Fruit fly (Drosophila melanogaster) Kc167 (cell line): ENCODE measurements around the gene CG34117.

Experiments
- Myc ChIP-seq: fragments of >200 bp; optimal IDR thresholded peaks from 2 replicates; lab custom pipeline; 2017; ENCODE audit warnings: missing external identifiers
- Sin3A ChIP-seq: fragments of >200 bp; optimal IDR thresholded peaks from 2 replicates; lab custom pipeline; 2018; ENCODE audit warnings: missing external identifiers
- h ChIP-seq: fragments of >200 bp; optimal IDR thresholded peaks from 3 replicates; lab custom pipeline; 2018; ENCODE audit warnings: missing external identifiers
- insv ChIP-seq: fragments of >200 bp; optimal IDR thresholded peaks from 3 replicates; lab custom pipeline; 2018; ENCODE audit warnings: missing external identifiers
- psq ChIP-seq: fragments of >200 bp; optimal IDR thresholded peaks from 2 replicates; lab custom pipeline; 2017; ENCODE audit warnings: missing external identifiers
- ttk ChIP-seq: sonication (Bioruptor generic); optimal IDR thresholded peaks from 2 replicates; lab custom pipeline; 2017; ENCODE audit warnings: missing external identifiers

CG34117 gene

DNA sequence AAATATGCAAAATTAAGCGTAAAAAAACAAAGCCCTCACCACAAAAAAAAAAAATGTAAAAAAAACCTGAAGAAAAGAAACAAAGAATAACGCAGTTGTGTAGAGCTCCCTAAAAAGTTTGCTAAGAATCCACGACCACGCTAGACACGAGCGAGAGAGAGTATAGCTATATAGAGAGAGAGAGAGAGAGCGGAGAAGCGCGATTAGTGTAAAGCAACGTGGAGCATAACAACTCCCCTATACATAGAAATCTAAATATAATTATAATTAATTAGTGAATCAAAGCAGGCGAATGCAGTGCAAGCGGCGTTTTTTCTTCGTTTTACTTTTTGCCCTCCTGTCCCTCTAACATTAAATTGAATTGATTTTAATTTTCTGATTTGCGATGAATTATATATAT lies 40.5 kb downstream of the CG34117 start:
- TF ChIP-seq Sin3A (lab: Kevin White, UChicago): no peak
- TF ChIP-seq ttk: no peak
- TF ChIP-seq psq: no peak
- no peak for TF ChIP-seq insv
- TF ChIP-seq h (lab: Kevin White, UChicago): no peak
- no peak for TF ChIP-seq Myc

DNA sequence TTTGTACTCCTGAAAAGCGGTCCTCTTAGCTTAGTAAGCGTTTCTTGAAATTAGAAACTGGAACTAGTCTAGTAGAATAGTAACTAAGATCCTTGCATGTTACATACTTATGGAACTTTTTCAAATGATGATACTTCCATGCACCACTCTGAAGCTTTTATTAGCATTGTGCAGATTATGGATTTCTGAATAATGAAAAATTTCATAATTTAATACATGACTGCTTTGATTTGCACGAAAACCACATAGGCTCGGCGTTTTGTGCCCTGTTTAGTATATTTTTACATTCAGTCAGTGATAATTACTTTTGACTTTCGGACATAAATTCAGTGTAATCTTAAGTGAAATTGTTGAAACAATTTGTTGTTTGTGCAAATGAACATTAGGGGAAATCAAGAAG lies 44.7 kb downstream of the CG34117 start, which contains the start of gene CG43675:
TSS of gene CG43675 (plus strand) at position 301 of the 400 bp plus-strand sequence.
- no peak for TF ChIP-seq ttk
- no peak for TF ChIP-seq insv
- no peak for TF ChIP-seq Myc
- no peak for TF ChIP-seq Sin3A (lab: Kevin White, UChicago)
- no peak for TF ChIP-seq psq
- TF ChIP-seq h (lab: Kevin White, UChicago): no peak

DNA sequence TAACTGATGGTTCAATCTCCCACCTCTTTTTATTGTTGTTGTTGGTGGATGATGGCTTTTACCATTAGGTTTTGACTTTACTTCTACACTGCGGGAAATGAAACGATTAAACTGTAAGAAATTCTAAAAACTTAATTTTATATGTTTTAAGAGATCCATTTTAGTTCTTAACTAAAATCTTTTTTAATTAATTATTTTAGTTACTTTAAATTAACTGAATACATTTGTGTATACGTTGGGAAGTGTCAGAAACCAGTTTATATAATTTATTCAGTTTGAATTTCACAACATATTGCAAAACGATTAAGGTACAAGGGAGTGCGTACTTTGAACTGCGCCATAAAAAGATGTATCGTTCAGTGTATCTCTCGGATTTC lies 46.6 kb downstream of the CG34117 start:
- TF ChIP-seq Sin3A (lab: Kevin White, UChicago) (no peak), h (lab: Kevin White, UChicago) (no peak), Myc (no peak), ttk (no peak), psq (no peak), insv (no peak)

DNA sequence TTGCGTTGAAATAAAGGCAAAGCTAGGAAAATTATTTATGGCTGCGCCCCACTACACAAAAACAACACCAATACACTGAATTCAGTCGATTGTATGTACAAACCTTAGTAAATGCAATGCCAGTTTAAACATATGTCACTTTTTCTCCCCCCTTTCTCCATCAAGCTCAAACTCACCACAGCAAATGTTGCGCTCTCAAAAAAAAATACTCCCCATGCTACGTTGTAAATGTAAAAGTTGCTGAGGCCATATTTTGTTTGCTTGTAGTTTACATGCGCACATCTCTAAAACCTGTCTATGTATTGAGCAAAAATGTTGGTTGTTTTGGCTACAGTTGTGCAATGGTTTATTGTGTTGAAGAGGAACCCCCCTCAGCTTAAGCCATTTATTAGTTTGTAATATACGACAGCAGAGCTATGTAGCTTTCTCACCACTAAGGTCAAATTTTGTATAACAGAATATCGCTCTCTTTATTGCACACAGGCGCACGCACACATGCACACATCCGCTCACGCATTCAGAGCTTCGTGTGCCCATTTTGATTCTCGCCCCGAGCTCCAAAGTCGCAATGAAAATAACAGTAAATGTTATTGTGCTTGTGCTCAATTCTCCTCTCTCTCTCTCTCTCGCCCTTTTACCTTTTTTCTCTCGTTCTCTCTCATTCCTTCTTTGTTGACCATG lies 47.1 kb downstream of the CG34117 start:
- TF ChIP-seq insv (no peak), Sin3A (lab: Kevin White, UChicago) (no peak), Myc (no peak), ttk (no peak)

DNA sequence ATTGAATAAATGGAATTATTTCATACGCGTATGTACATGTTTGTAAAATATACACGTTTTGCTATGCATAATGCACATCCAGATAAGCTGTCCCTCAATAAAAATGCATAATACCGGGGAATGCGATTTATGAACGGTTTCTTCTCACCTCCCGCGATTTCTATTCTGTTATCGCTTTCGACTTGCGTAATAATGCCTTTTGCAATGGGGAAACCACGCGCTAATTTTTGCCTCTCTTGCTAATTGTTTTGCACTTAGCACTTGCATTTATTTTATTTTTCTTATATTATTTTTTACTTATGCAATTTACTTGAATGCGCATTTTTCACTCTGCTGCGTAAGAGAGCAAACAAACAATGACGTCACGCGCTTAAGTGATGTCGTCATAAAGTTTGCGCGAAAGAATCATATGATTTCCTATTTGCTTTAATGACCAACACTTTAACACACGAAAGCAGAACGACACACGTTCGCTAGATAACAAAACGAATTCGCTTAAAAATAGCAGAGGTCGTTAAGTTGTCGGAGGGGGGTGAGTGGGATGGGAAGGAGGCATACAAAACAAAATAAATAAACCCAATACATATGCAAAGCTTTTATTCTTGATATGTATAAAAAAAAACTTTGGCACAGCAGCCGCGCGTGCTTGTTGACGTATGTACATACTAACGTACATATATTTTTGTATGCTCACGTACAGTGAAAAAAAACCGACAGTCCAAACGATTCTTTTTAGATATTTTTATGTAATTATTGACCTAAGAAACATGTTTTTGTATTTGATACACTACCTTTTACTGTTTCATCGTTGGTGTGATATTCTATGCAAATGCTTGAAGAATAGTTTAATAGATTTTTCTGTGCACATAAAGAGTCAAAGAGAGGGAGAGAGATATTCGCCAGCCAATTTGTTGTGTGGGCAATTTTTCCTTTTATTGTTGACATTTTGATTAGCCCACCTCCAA lies 48.2 kb downstream of the CG34117 start:
- TF ChIP-seq Sin3A (lab: Kevin White, UChicago): no peak
- TF ChIP-seq ttk: no peak
- TF ChIP-seq psq: no peak
- no peak for TF ChIP-seq Myc
- no peak for TF ChIP-seq h (lab: Kevin White, UChicago)
- TF ChIP-seq insv: no peak

DNA sequence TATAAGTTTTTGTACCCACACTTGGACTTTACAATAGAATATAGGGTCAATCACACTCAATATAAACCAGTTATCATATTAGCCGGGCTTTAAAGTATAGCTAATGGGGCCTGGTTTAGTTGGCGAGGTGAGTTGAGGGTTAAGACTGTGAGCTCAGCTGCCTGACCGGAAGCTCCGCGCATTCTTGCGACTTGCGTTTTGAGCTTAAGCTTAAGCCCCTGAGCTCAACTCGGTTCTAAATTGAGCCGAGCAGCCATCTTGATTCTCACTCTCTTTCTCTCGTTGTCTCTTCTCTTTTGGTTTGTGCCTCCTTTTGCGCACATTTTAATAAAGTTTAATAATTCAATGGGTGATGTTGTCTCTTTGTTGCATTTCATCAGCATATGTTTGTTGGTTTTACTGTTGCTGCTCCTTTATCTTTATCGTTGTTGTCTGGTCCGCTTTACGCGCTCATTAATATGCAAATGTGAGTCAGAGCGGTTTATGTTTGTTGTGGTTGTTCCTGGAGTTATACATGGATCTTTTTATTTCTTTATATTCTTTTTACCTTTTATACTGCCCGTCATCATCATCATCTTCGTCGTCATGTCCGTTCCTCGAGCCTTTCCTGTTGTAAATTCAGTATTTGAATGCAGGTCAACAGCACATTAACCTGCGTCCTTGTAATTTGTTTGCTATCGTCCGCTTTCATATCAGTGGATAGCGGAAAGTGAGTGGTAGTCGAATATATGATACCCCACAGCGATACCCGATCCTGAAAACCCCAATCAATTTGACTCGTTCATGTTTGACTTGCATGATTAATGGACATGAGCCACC lies 49.1 kb downstream of the CG34117 start:
- no peak for TF ChIP-seq ttk
- TF ChIP-seq h (lab: Kevin White, UChicago): no peak
- no peak for TF ChIP-seq Sin3A (lab: Kevin White, UChicago)
